Fruit fly (Drosophila melanogaster) whole organism, embryonic: ENCODE data around the gene Jhbp2.

ENCODE experiments used
- Abd-B ChIP-seq: fragments of 200-800 bp; sonication (Bioruptor generic); optimal IDR thresholded peaks from 2 replicates; lab custom pipeline; 2018; ENCODE audit warnings: missing biosample characterization, mild to moderate bottlenecking, missing genetic modification characterization, moderate library complexity
- Asciz ChIP-seq: fragments of 200-800 bp; sonication (Bioruptor generic); optimal IDR thresholded peaks from 2 replicates; lab custom pipeline; 2017; ENCODE audit warnings: missing biosample characterization, mild to moderate bottlenecking, missing genetic modification characterization, missing genetic modification reagents
- B-H1 ChIP-seq: fragments of 200-800 bp; sonication (Bioruptor generic); IDR thresholded peaks from 3 replicates; pipeline ENCODE4 v1.3.6; 2022; ENCODE audit warnings: missing biosample characterization, missing genetic modification characterization
- C15 ChIP-seq: fragments of 200-800 bp; sonication (Bioruptor generic); IDR thresholded peaks from 3 replicates; pipeline ENCODE4 v1.3.6; 2022; ENCODE audit warnings: missing biosample characterization, missing genetic modification characterization
- CG10366 ChIP-seq: fragments of 200-800 bp; sonication (Bioruptor generic); IDR thresholded peaks from 2 replicates; pipeline ENCODE4 v1.3.6; 2022; ENCODE audit warnings: missing biosample characterization, missing genetic modification characterization
- CG11723 ChIP-seq: fragments of 200-800 bp; sonication (Bioruptor generic); optimal IDR thresholded peaks from 2 replicates; lab custom pipeline; 2017; ENCODE audit warnings: missing biosample characterization, mild to moderate bottlenecking, missing genetic modification characterization
- CG12071 ChIP-seq: fragments of 200-800 bp; sonication (Bioruptor generic); optimal IDR thresholded peaks from 3 replicates; lab custom pipeline; 2018; ENCODE audit warnings: missing biosample characterization, mild to moderate bottlenecking, missing genetic modification characterization
- CG13296 ChIP-seq: fragments of 200-800 bp; sonication (Bioruptor generic); optimal IDR thresholded peaks from 3 replicates; lab custom pipeline; 2018; ENCODE audit warnings: missing biosample characterization, mild to moderate bottlenecking, missing genetic modification characterization
- CG13424 ChIP-seq: fragments of 200-800 bp; sonication (Bioruptor generic); optimal IDR thresholded peaks from 2 replicates; lab custom pipeline; 2019; ENCODE audit warnings: missing biosample characterization, mild to moderate bottlenecking, missing genetic modification characterization, moderate library complexity
- CG14710 ChIP-seq: fragments of 200-800 bp; sonication (Bioruptor generic); optimal IDR thresholded peaks from 3 replicates; lab custom pipeline; 2019; ENCODE audit warnings: missing biosample characterization, mild to moderate bottlenecking, missing genetic modification characterization, moderate library complexity
- CG15073 ChIP-seq: fragments of 200-800 bp; sonication (Bioruptor generic); optimal IDR thresholded peaks from 2 replicates; lab custom pipeline; 2016; ENCODE audit warnings: missing biosample characterization, missing genetic modification characterization
- CG15479 ChIP-seq: fragments of 200-800 bp; sonication (Bioruptor generic); optimal IDR thresholded peaks from 3 replicates; lab custom pipeline; 2019; ENCODE audit warnings: missing biosample characterization, mild to moderate bottlenecking, missing genetic modification characterization, moderate library complexity
- CG16815 ChIP-seq: fragments of 200-800 bp; sonication (Bioruptor generic); optimal IDR thresholded peaks from 3 replicates; lab custom pipeline; 2017; ENCODE audit warnings: missing biosample characterization, mild to moderate bottlenecking, missing genetic modification characterization
- CG16863 ChIP-seq: fragments of 200-800 bp; sonication (Bioruptor generic); optimal IDR thresholded peaks from 3 replicates; lab custom pipeline; 2016; ENCODE audit warnings: missing biosample characterization, missing genetic modification characterization
- CG17359 ChIP-seq: fragments of 200-800 bp; sonication (Bioruptor generic); optimal IDR thresholded peaks from 3 replicates; lab custom pipeline; 2018; ENCODE audit warnings: missing biosample characterization, mild to moderate bottlenecking, missing genetic modification characterization, moderate library complexity
- CG1792 ChIP-seq: fragments of 200-800 bp; sonication (Bioruptor generic); optimal IDR thresholded peaks from 2 replicates; lab custom pipeline; 2016; ENCODE audit warnings: missing biosample characterization, missing genetic modification characterization
- CG18764 ChIP-seq: fragments of 200-800 bp; sonication (Bioruptor generic); optimal IDR thresholded peaks from 3 replicates; lab custom pipeline; 2016; ENCODE audit warnings: missing biosample characterization, missing genetic modification characterization
- CG2116 ChIP-seq: fragments of 200-800 bp; sonication (Bioruptor generic); optimal IDR thresholded peaks from 3 replicates; lab custom pipeline; 2018; ENCODE audit warnings: missing biosample characterization, mild to moderate bottlenecking, missing genetic modification characterization
- CG2202 ChIP-seq: fragments of 200-800 bp; sonication (Bioruptor generic); optimal IDR thresholded peaks from 2 replicates; lab custom pipeline; 2018; ENCODE audit warnings: missing biosample characterization, mild to moderate bottlenecking, missing genetic modification characterization
- CG33557 ChIP-seq: fragments of 200-800 bp; sonication (Bioruptor generic); optimal IDR thresholded peaks from 2 replicates; lab custom pipeline; 2019; ENCODE audit warnings: missing biosample characterization, mild to moderate bottlenecking, missing genetic modification characterization, moderate library complexity
- CG3847 ChIP-seq: fragments of 200-800 bp; sonication (Bioruptor generic); IDR thresholded peaks from 2 replicates; pipeline ENCODE4 v1.3.6; 2022; ENCODE audit warnings: missing biosample characterization, missing genetic modification characterization
- CG42726 ChIP-seq: fragments of 200-800 bp; sonication (Bioruptor generic); IDR thresholded peaks from 2 replicates; pipeline ENCODE4 v1.3.6; 2022; ENCODE audit warnings: missing biosample characterization, missing genetic modification characterization; ENCODE audit not compliant: partially characterized antibody
- CG5245 ChIP-seq: fragments of 200-800 bp; sonication (Bioruptor generic); optimal IDR thresholded peaks from 3 replicates; lab custom pipeline; 2016; ENCODE audit warnings: missing biosample characterization, missing genetic modification characterization
- CG6254 ChIP-seq: fragments of 200-800 bp; sonication (Bioruptor generic); optimal IDR thresholded peaks from 3 replicates; lab custom pipeline; 2017; ENCODE audit warnings: mild to moderate bottlenecking, missing biosample characterization, missing genetic modification reagents, missing genetic modification characterization
- CG7372 ChIP-seq: fragments of 200-800 bp; sonication (Bioruptor generic); IDR thresholded peaks from 2 replicates; pipeline ENCODE4 v1.3.6; 2022; ENCODE audit warnings: missing biosample characterization, missing genetic modification characterization
- Elba2 ChIP-seq: fragments of 200-800 bp; sonication (Bioruptor generic); optimal IDR thresholded peaks from 3 replicates; lab custom pipeline; 2016; ENCODE audit warnings: missing biosample characterization, missing genetic modification characterization
- Hey ChIP-seq: fragments of 200-800 bp; sonication (Bioruptor generic); optimal IDR thresholded peaks from 3 replicates; lab custom pipeline; 2018; ENCODE audit warnings: missing biosample characterization, mild to moderate bottlenecking, missing genetic modification characterization
- Jarid2 ChIP-seq: fragments of 200-800 bp; sonication (Bioruptor generic); optimal IDR thresholded peaks from 3 replicates; lab custom pipeline; 2017; ENCODE audit warnings: mild to moderate bottlenecking, missing biosample characterization, missing genetic modification reagents, missing genetic modification characterization
- MESR4 ChIP-seq: fragments of 200-800 bp; sonication (Bioruptor generic); optimal IDR thresholded peaks from 2 replicates; lab custom pipeline; 2018; ENCODE audit warnings: missing biosample characterization, mild to moderate bottlenecking, missing genetic modification characterization, moderate library complexity
- Mad ChIP-seq: fragments of 200-800 bp; sonication (Bioruptor generic); optimal IDR thresholded peaks from 2 replicates; lab custom pipeline; 2016; ENCODE audit warnings: missing biosample characterization, missing genetic modification characterization
- Pdp1 ChIP-seq, 2 experiments: fragments of 200-800 bp; sonication (Bioruptor generic); optimal IDR thresholded peaks; 3 replicates each; lab custom pipeline; 2016; ENCODE audit warnings: missing biosample characterization in 2 of 2, missing genetic modification characterization in 2 of 2, mild to moderate bottlenecking in 1 of 2, moderate library complexity in 1 of 2
- Ssrp ChIP-seq: fragments of 200-800 bp; sonication (Bioruptor generic); optimal IDR thresholded peaks from 2 replicates; lab custom pipeline; 2018; ENCODE audit warnings: missing biosample characterization, mild to moderate bottlenecking, missing genetic modification characterization, moderate library complexity
- cwo ChIP-seq: fragments of 200-800 bp; sonication (Bioruptor generic); optimal IDR thresholded peaks from 3 replicates; lab custom pipeline; 2017; ENCODE audit warnings: missing biosample characterization, missing genetic modification characterization, mild to moderate bottlenecking, moderate library complexity, missing genetic modification reagents
- disco-r ChIP-seq: fragments of 200-800 bp; sonication (Bioruptor generic); optimal IDR thresholded peaks from 2 replicates; lab custom pipeline; 2016; ENCODE audit warnings: missing biosample characterization, missing genetic modification characterization
- eve ChIP-seq, 2 experiments: fragments of >200 bp; optimal IDR thresholded peaks; 2 replicates each; lab custom pipeline; 2017; ENCODE audit warnings: missing biosample characterization in 2 of 2, missing genetic modification characterization in 2 of 2
- fru ChIP-seq: fragments of >200 bp; optimal IDR thresholded peaks from 2 replicates; lab custom pipeline; 2017
- gcm ChIP-seq: fragments of 200-800 bp; sonication (Bioruptor generic); optimal IDR thresholded peaks from 2 replicates; lab custom pipeline; 2019; ENCODE audit warnings: missing biosample characterization, mild to moderate bottlenecking, missing genetic modification characterization, moderate library complexity
- ham ChIP-seq: fragments of 200-800 bp; sonication (Bioruptor generic); IDR thresholded peaks from 2 replicates; pipeline ENCODE4 v1.3.6; 2022; ENCODE audit warnings: missing biosample characterization, missing genetic modification characterization
- ken ChIP-seq: fragments of 200-800 bp; sonication (Bioruptor generic); IDR thresholded peaks from 3 replicates; pipeline ENCODE4 v1.3.6; 2022; ENCODE audit warnings: missing biosample characterization, missing genetic modification characterization
- mirr ChIP-seq: fragments of 200-800 bp; sonication (Bioruptor generic); optimal IDR thresholded peaks from 3 replicates; lab custom pipeline; 2018; ENCODE audit warnings: missing biosample characterization, mild to moderate bottlenecking, missing genetic modification characterization
- oc ChIP-seq: fragments of 200-800 bp; sonication (Bioruptor generic); optimal IDR thresholded peaks from 2 replicates; lab custom pipeline; 2018; ENCODE audit warnings: missing biosample characterization, mild to moderate bottlenecking, missing genetic modification characterization, moderate library complexity
- pfk ChIP-seq: fragments of 200-800 bp; sonication (Bioruptor generic); optimal IDR thresholded peaks from 2 replicates; lab custom pipeline; 2018; ENCODE audit warnings: missing biosample characterization, mild to moderate bottlenecking, missing genetic modification characterization, moderate library complexity
- pum ChIP-seq: fragments of 200-800 bp; sonication (Bioruptor generic); optimal IDR thresholded peaks from 2 replicates; lab custom pipeline; 2016; ENCODE audit warnings: missing biosample characterization, missing genetic modification characterization
- sens-2 ChIP-seq: fragments of 200-800 bp; sonication (Bioruptor generic); IDR thresholded peaks from 2 replicates; pipeline ENCODE4 v1.3.6; 2022; ENCODE audit warnings: missing biosample characterization, missing genetic modification characterization
- tin ChIP-seq: fragments of 200-800 bp; sonication (Bioruptor generic); optimal IDR thresholded peaks from 3 replicates; lab custom pipeline; 2016; ENCODE audit warnings: missing biosample characterization, missing genetic modification characterization
- twi ChIP-seq: fragments of 200-800 bp; optimal IDR thresholded peaks from 2 replicates; lab custom pipeline; 2019; ENCODE audit warnings: missing biosample characterization, mild to moderate bottlenecking, missing genetic modification characterization, moderate library complexity
- unpg ChIP-seq: fragments of 200-800 bp; sonication (Bioruptor generic); optimal IDR thresholded peaks from 3 replicates; lab custom pipeline; 2018; ENCODE audit warnings: missing biosample characterization, mild to moderate bottlenecking, missing genetic modification characterization, moderate library complexity
- z ChIP-seq: fragments of 200-800 bp; sonication (Bioruptor generic); IDR thresholded peaks from 3 replicates; pipeline ENCODE4 v1.3.6; 2022; ENCODE audit warnings: missing biosample characterization, missing genetic modification characterization
- zen2 ChIP-seq: fragments of 200-800 bp; sonication (Bioruptor generic); IDR thresholded peaks from 3 replicates; pipeline ENCODE4 v1.3.6; 2022; ENCODE audit warnings: missing biosample characterization, missing genetic modification characterization; ENCODE audit not compliant: partially characterized antibody
- zf30C ChIP-seq: fragments of 200-800 bp; sonication (Bioruptor generic); optimal IDR thresholded peaks from 3 replicates; lab custom pipeline; 2018; ENCODE audit warnings: missing biosample characterization, mild to moderate bottlenecking, missing genetic modification characterization
- zfh1 ChIP-seq: fragments of 200-800 bp; sonication (Bioruptor generic); IDR thresholded peaks from 3 replicates; pipeline ENCODE4 v1.3.6; 2022; ENCODE audit warnings: missing biosample characterization, missing genetic modification characterization

Jhbp2 gene

dm6 chr3R:4992227-4992737 lies 31.1 kb upstream of the Jhbp2 start (continued):
- no peak for TF ChIP-seq disco-r (GFP tag; lab: Kevin White, UChicago)
- TF ChIP-seq CG14710 (tag; lab: Kevin White, UChicago) = peak; percentile 54
- TF ChIP-seq zf30C (GFP tag; lab: Kevin White, UChicago) = no peak
- TF ChIP-seq sens-2 = peak; percentile 82
- peak; percentile 91 for TF ChIP-seq twi (tag; lab: Kevin White, UChicago)
- TF ChIP-seq CG15479 = no peak
- TF ChIP-seq CG15073 (GFP tag; lab: Kevin White, UChicago) = no peak
- TF ChIP-seq B-H1 (GFP tag; lab: Robert Waterston, UW) = no peak
- TF ChIP-seq Jarid2 = peak; percentile 45
- TF ChIP-seq gcm (GFP tag; lab: Kevin White, UChicago) = peak; percentile 98
- peak; percentile 28 for TF ChIP-seq Mad (GFP tag; lab: Kevin White, UChicago)
- 0 out of 3 replicates have a peak, but pooled peaks have one; percentile 13 for TF ChIP-seq z
- TF ChIP-seq CG33557 (GFP tag; lab: Kevin White, UChicago) = peak; percentile 81
- peak; percentile 48 for TF ChIP-seq Asciz (GFP tag; lab: Kevin White, UChicago)
- TF ChIP-seq zen2 (GFP tag; lab: Robert Waterston, UW) = no peak
- no peak for TF ChIP-seq eve (GFP tag; optimal IDR thresholded peaks at IDR 0.05; lab: Kevin White, UChicago)
- peak; percentile 70 for TF ChIP-seq CG2202 (tag; lab: Kevin White, UChicago)
- no peak for TF ChIP-seq CG1792 (GFP tag; lab: Kevin White, UChicago)
- TF ChIP-seq unpg = peak; percentile 11
- no peak for TF ChIP-seq CG13296 (GFP tag; lab: Kevin White, UChicago)
- no peak for TF ChIP-seq fru (lab: Kevin White, UChicago)
- no peak for TF ChIP-seq cwo (GFP tag; lab: Kevin White, UChicago)
- no peak for TF ChIP-seq CG5245 (GFP tag; lab: Kevin White, UChicago)
- no peak for TF ChIP-seq ham
- peak; percentile 44 for TF ChIP-seq CG2116 (GFP tag; lab: Kevin White, UChicago)
- no peak for TF ChIP-seq CG42726 (GFP tag; lab: Robert Waterston, UW)
- TF ChIP-seq tin (GFP tag; lab: Kevin White, UChicago) = no peak
- TF ChIP-seq CG7372 (GFP tag; lab: Robert Waterston, UW) = no peak
- peak; percentile 35 for TF ChIP-seq CG17359 (tag; lab: Kevin White, UChicago)
- TF ChIP-seq CG16815 (GFP tag; lab: Kevin White, UChicago) = no peak
- TF ChIP-seq zfh1 = peak; percentile 60; the same call in 1 of the 3 replicates
- no peak for TF ChIP-seq CG3847 (GFP tag; lab: Robert Waterston, UW)
- TF ChIP-seq CG12071 (GFP tag; lab: Kevin White, UChicago) = peak; percentile 50
- peak; percentile 38 for TF ChIP-seq CG13424 (tag; lab: Kevin White, UChicago)
- no peak for TF ChIP-seq C15 (GFP tag; lab: Robert Waterston, UW)
- no peak for TF ChIP-seq MESR4 (GFP tag; lab: Kevin White, UChicago)
- peak; percentile 16 for TF ChIP-seq oc (tag; lab: Kevin White, UChicago)
- no peak for TF ChIP-seq Ssrp (tag; lab: Kevin White, UChicago)
- peak in 1 of 2 experiments; percentile 73 for TF ChIP-seq Pdp1 (GFP tag; optimal IDR thresholded peaks at IDR 0.05; lab: Kevin White, UChicago)
- no peak for TF ChIP-seq CG16863
- peak; percentile 29 for TF ChIP-seq Abd-B (GFP tag; lab: Kevin White, UChicago)
- peak; percentile 55 for TF ChIP-seq CG6254 (GFP tag; lab: Kevin White, UChicago)
- TF ChIP-seq pfk (GFP tag; lab: Kevin White, UChicago) = no peak
- TF ChIP-seq CG18764 (GFP tag; lab: Kevin White, UChicago) = no peak
- TF ChIP-seq pum (GFP tag; lab: Kevin White, UChicago) = no peak
- peak; percentile 76 for TF ChIP-seq mirr (GFP tag; lab: Kevin White, UChicago)
- TF ChIP-seq Hey (tag; lab: Kevin White, UChicago) = peak; percentile 57
- no peak for TF ChIP-seq ken
- no peak for TF ChIP-seq CG10366 (GFP tag; lab: Robert Waterston, UW)
- TF ChIP-seq CG11723 (GFP tag; lab: Kevin White, UChicago) = peak; percentile 9
- no peak for TF ChIP-seq Elba2 (GFP tag; lab: Kevin White, UChicago)
